Fruit fly (Drosophila melanogaster): ENCODE results near the gene Top2.

The Top2 gene

DNA sequence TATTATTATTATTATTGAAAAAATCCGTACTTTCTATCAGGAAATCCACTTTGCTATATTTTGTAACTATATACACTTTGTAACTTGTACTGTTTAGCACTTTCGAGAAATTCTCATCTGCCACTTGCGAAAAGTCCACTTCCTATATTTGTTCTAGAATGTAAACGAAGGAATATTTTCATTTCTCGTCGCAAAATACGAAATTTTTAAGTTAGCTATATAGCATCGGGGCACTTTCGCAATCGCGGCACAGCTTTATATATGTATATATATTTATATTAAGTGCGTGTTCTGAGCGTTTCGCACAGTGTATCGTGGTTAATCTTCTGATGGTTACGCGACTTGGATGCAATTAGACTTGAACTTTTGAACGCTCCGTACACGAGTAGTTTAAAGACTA, 11.5 kb downstream of the Top2 start, which contains the start of gene RanGAP:
TSS of gene RanGAP (plus strand) at position 169 of the 400 bp plus-strand sequence.
- TF ChIP-seq CG17806 (tag; optimal IDR thresholded peaks at IDR 0.05) (peak; percentile 31), D1 (tag; optimal IDR thresholded peaks at IDR 0.05) (no peak), Snoo (tag; optimal IDR thresholded peaks at IDR 0.05) (no peak), rn (GFP tag; IDR thresholded peaks at IDR 0.05) (0 out of 2 replicates have a peak, but pooled peaks have one; percentile 6), CG15710 (tag; optimal IDR thresholded peaks at IDR 0.05) (peak; percentile 12), CG10348 (GFP tag; IDR thresholded peaks at IDR 0.05) (no peak), CG34367 (tag; optimal IDR thresholded peaks at IDR 0.05) (no peak), CG8301 (tag; optimal IDR thresholded peaks at IDR 0.05) (peak; percentile 36), fd96Ca (GFP tag; IDR thresholded peaks at IDR 0.05) (peak; percentile 48; the same call in 2 of the 3 replicates), CG12605 (GFP tag; IDR thresholded peaks at IDR 0.05) (no peak; the same call in 1 of the 2 replicates), Pif1A (GFP tag; optimal IDR thresholded peaks at IDR 0.05) (no peak), gl (tag; optimal IDR thresholded peaks at IDR 0.05) (no peak), EcR (GFP tag; optimal IDR thresholded peaks at IDR 0.05) (no peak), CG4496 (GFP tag; IDR thresholded peaks at IDR 0.05) (peak; percentile 25; the same call in 1 of the 3 replicates), CG8159 (tag; optimal IDR thresholded peaks at IDR 0.05) (peak; percentile 28), CG13204 (GFP tag; optimal IDR thresholded peaks at IDR 0.05) (no peak), CG14655 (GFP tag; optimal IDR thresholded peaks at IDR 0.05) (peak; percentile 58), CG32121 (GFP tag; IDR thresholded peaks at IDR 0.05) (peak; percentile 16; the same call in 1 of the 2 replicates), Pif1B (GFP tag; optimal IDR thresholded peaks at IDR 0.05) (no peak), Ets98B (GFP tag; IDR thresholded peaks at IDR 0.05) (no peak), CG9948 (tag; optimal IDR thresholded peaks at IDR 0.05) (peak; percentile 50)

DNA sequence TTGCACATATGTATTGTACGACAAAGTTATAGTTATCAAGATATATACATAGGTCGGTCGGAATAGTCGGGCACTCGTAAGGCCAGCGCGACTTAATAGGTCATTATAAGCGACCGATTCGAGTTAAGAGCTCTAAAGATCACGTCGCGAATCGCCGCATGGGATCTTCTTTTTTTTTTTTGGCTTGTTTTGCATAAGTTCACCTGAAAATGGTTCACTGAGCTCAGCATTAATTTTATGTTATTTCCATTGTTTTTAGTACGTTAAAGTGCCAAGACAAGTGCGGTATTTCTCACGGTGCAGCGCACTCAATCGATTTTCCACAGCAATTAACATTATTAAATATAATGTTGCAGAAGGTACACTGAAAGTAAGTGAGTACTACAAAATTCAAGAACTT, 12.0 kb downstream of the Top2 start:
- TF ChIP-seq CG4496 (GFP tag; IDR thresholded peaks at IDR 0.05): peak; percentile 44; the same call in 1 of the 3 replicates
- TF ChIP-seq rn (GFP tag; IDR thresholded peaks at IDR 0.05): peak; percentile 25; the same call in 1 of the 2 replicates
- TF ChIP-seq fd96Ca (GFP tag; IDR thresholded peaks at IDR 0.05): peak; percentile 78
- peak; percentile 38 for TF ChIP-seq Ets98B (GFP tag; IDR thresholded peaks at IDR 0.05)
- TF ChIP-seq CG17806 (tag; optimal IDR thresholded peaks at IDR 0.05): no peak
- 0 out of 2 replicates have a peak, but pooled peaks have one; percentile 10 for TF ChIP-seq CG12605 (GFP tag; IDR thresholded peaks at IDR 0.05)
- peak; percentile 22; the same call in 1 of the 2 replicates for TF ChIP-seq CG32121 (GFP tag; IDR thresholded peaks at IDR 0.05)
- TF ChIP-seq EcR (GFP tag; optimal IDR thresholded peaks at IDR 0.05): no peak

DNA sequence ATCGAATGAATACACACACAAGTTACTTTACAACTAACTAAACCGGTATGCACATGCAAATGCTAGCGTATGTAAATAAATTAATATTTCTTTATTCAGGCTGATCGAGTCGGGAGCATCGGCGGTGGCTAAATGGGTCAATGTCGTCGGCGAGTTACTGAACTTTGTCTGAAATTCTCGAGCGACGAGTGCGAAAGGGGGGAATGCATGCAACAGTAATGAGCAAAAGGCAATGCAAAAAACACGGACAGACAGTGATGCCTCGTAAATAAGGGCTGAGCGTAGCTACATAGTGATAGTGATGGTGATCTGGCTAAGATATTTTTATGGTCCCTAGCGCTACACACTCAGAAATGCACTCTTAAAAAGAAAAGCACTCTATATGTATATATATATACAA, 12.6 kb downstream of the Top2 start:
- TF ChIP-seq CG13204 (GFP tag; optimal IDR thresholded peaks at IDR 0.05): no peak
- TF ChIP-seq CG8301 (tag; optimal IDR thresholded peaks at IDR 0.05): no peak
- no peak for TF ChIP-seq CG17806 (tag; optimal IDR thresholded peaks at IDR 0.05)
- TF ChIP-seq CG8159 (tag; optimal IDR thresholded peaks at IDR 0.05): no peak
- peak; percentile 47; the same call in 1 of the 3 replicates for TF ChIP-seq fd96Ca (GFP tag; IDR thresholded peaks at IDR 0.05)
- no peak for TF ChIP-seq CG14655 (GFP tag; optimal IDR thresholded peaks at IDR 0.05)
- TF ChIP-seq Pif1A (GFP tag; optimal IDR thresholded peaks at IDR 0.05): no peak
- TF ChIP-seq Pif1B (GFP tag; optimal IDR thresholded peaks at IDR 0.05): no peak
- TF ChIP-seq CG9948 (tag; optimal IDR thresholded peaks at IDR 0.05): no peak
- no peak for TF ChIP-seq rn (GFP tag; IDR thresholded peaks at IDR 0.05)
- TF ChIP-seq EcR (GFP tag; optimal IDR thresholded peaks at IDR 0.05): peak; percentile 99
- TF ChIP-seq CG12605 (GFP tag; IDR thresholded peaks at IDR 0.05): no peak
- peak; percentile 25 for TF ChIP-seq CG15710 (tag; optimal IDR thresholded peaks at IDR 0.05)
- TF ChIP-seq gl (tag; optimal IDR thresholded peaks at IDR 0.05): no peak
- no peak for TF ChIP-seq CG32121 (GFP tag; IDR thresholded peaks at IDR 0.05)
- TF ChIP-seq Ets98B (GFP tag; IDR thresholded peaks at IDR 0.05): peak; percentile 14
- no peak for TF ChIP-seq D1 (tag; optimal IDR thresholded peaks at IDR 0.05)
- TF ChIP-seq CG34367 (tag; optimal IDR thresholded peaks at IDR 0.05): no peak
- TF ChIP-seq CG4496 (GFP tag; IDR thresholded peaks at IDR 0.05): no peak; the same call in 2 of the 3 replicates
- TF ChIP-seq CG10348 (GFP tag; IDR thresholded peaks at IDR 0.05): no peak
- peak; percentile 18 for TF ChIP-seq Snoo (tag; optimal IDR thresholded peaks at IDR 0.05)

DNA sequence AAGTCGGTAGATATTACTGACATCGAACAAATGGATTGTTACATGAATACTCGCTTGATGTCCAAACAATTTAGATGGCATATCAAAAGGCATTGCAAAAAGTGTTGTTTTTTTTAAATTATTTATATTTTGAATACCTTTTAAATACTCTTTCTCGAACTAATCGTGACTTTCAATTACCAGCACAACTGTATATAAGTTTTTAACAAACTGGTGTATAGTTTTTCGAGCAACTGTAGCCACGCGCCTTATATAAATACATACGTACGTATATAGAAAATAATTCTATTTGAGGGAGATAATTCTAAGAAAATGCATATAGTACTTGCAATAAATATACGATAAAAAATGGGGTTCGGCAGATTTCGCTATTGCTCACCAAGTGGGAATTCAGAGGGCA, 13.0 kb downstream of the Top2 start:
- TF ChIP-seq Pif1B (GFP tag; optimal IDR thresholded peaks at IDR 0.05) (peak; percentile 4), CG17806 (tag; optimal IDR thresholded peaks at IDR 0.05) (no peak)

DNA sequence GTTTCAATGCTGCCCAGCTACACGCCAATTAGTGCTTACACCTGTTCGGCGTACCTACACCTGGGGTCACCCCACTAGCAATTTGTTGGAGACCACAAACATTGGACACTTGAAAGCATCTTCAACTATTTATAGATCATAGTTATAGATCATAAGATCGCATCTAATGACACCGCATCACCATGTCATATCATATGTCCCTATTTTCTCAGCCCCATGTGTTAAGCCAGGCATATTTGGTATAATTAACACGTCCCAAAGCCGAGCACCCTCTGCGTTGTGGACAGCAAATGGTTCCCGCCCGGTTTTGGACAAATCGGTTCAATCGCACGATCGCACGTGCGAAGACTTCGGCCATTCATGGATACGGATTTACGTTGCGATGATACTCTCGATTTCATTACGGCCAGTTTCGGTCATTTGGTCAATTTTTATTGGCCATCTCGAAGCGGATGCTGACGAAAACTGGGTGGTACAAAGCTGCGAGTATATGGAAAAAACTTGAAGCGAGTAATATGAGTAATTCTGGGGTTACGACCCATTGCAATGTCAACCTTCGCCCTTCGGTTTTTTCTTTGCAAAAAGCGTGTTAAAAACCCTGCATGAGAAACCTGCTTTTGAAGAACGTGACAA, 13.6 kb downstream of the Top2 start:
- TF ChIP-seq CG8159 (tag; optimal IDR thresholded peaks at IDR 0.05) (peak; percentile 64), Pif1B (GFP tag; optimal IDR thresholded peaks at IDR 0.05) (no peak), Snoo (tag; optimal IDR thresholded peaks at IDR 0.05) (peak; percentile 40), fd96Ca (GFP tag; IDR thresholded peaks at IDR 0.05) (no peak), EcR (GFP tag; optimal IDR thresholded peaks at IDR 0.05) (no peak), gl (tag; optimal IDR thresholded peaks at IDR 0.05) (no peak), CG9948 (tag; optimal IDR thresholded peaks at IDR 0.05) (peak; percentile 48), CG12605 (GFP tag; IDR thresholded peaks at IDR 0.05) (no peak), CG4496 (GFP tag; IDR thresholded peaks at IDR 0.05) (peak; percentile 47; the same call in 1 of the 3 replicates), CG34367 (tag; optimal IDR thresholded peaks at IDR 0.05) (peak; percentile 49), CG15710 (tag; optimal IDR thresholded peaks at IDR 0.05) (peak; percentile 43), Pif1A (GFP tag; optimal IDR thresholded peaks at IDR 0.05) (peak; percentile 49), CG8301 (tag; optimal IDR thresholded peaks at IDR 0.05) (no peak), CG17806 (tag; optimal IDR thresholded peaks at IDR 0.05) (peak; percentile 61), rn (GFP tag; IDR thresholded peaks at IDR 0.05) (0 out of 2 replicates have a peak, but pooled peaks have one; percentile 21), D1 (tag; optimal IDR thresholded peaks at IDR 0.05) (no peak), Ets98B (GFP tag; IDR thresholded peaks at IDR 0.05) (peak; percentile 21), CG10348 (GFP tag; IDR thresholded peaks at IDR 0.05) (no peak), CG32121 (GFP tag; IDR thresholded peaks at IDR 0.05) (no peak), CG14655 (GFP tag; optimal IDR thresholded peaks at IDR 0.05) (no peak), CG13204 (GFP tag; optimal IDR thresholded peaks at IDR 0.05) (no peak)

All from whole organism, pupa.